Fruit fly (Drosophila melanogaster) whole organism, pupa: Measurements from ENCODE around the gene CG3566.

Experiments
- CG10348 ChIP-seq: fragments of 200-800 bp; sonication (Bioruptor generic); IDR thresholded peaks from 2 replicates; pipeline ENCODE4 v1.3.6; 2022; ENCODE audit warnings: missing biosample characterization, missing genetic modification characterization
- CG12605 ChIP-seq: fragments of 200-800 bp; sonication (Bioruptor generic); IDR thresholded peaks from 2 replicates; pipeline ENCODE4 v1.3.6; 2022; ENCODE audit warnings: missing biosample characterization, missing genetic modification characterization
- CG13204 ChIP-seq: fragments of 200-800 bp; sonication (Bioruptor generic); optimal IDR thresholded peaks from 2 replicates; lab custom pipeline; 2018; ENCODE audit warnings: missing biosample characterization, mild to moderate bottlenecking, missing genetic modification characterization, moderate library complexity
- CG14655 ChIP-seq: fragments of 200-800 bp; sonication (Bioruptor generic); optimal IDR thresholded peaks from 3 replicates; lab custom pipeline; 2017; ENCODE audit warnings: mild to moderate bottlenecking, missing biosample characterization, missing genetic modification reagents, missing genetic modification characterization
- CG15710 ChIP-seq: fragments of 200-800 bp; sonication (Bioruptor generic); optimal IDR thresholded peaks from 2 replicates; lab custom pipeline; 2018; ENCODE audit warnings: missing biosample characterization, mild to moderate bottlenecking, missing genetic modification characterization, moderate library complexity
- CG17806 ChIP-seq: fragments of 200-800 bp; sonication (Bioruptor generic); optimal IDR thresholded peaks from 2 replicates; lab custom pipeline; 2018; ENCODE audit warnings: missing biosample characterization, mild to moderate bottlenecking, missing genetic modification characterization, moderate library complexity
- CG32121 ChIP-seq: fragments of 200-800 bp; sonication (Bioruptor generic); IDR thresholded peaks from 2 replicates; pipeline ENCODE4 v1.3.6; 2022; ENCODE audit warnings: missing biosample characterization, missing genetic modification characterization
- CG34367 ChIP-seq: fragments of 200-800 bp; sonication (Bioruptor generic); optimal IDR thresholded peaks from 2 replicates; lab custom pipeline; 2018; ENCODE audit warnings: missing biosample characterization, mild to moderate bottlenecking, missing genetic modification characterization
- CG4496 ChIP-seq: fragments of 200-800 bp; sonication (Bioruptor generic); IDR thresholded peaks from 3 replicates; pipeline ENCODE4 v1.3.6; 2022; ENCODE audit warnings: missing biosample characterization, missing genetic modification characterization
- CG8159 ChIP-seq: fragments of 200-800 bp; sonication (Bioruptor generic); optimal IDR thresholded peaks from 3 replicates; lab custom pipeline; 2018; ENCODE audit warnings: missing biosample characterization, mild to moderate bottlenecking, missing genetic modification characterization, moderate library complexity
- CG8301 ChIP-seq: fragments of 200-800 bp; sonication (Bioruptor generic); optimal IDR thresholded peaks from 2 replicates; lab custom pipeline; 2018; ENCODE audit warnings: missing biosample characterization, mild to moderate bottlenecking, missing genetic modification characterization
- CG9948 ChIP-seq: fragments of 200-800 bp; sonication (Bioruptor generic); optimal IDR thresholded peaks from 2 replicates; lab custom pipeline; 2018; ENCODE audit warnings: missing biosample characterization, mild to moderate bottlenecking, missing genetic modification characterization, moderate library complexity
- D1 ChIP-seq: fragments of 200-800 bp; sonication (Bioruptor generic); optimal IDR thresholded peaks from 2 replicates; lab custom pipeline; 2018; ENCODE audit warnings: missing biosample characterization, mild to moderate bottlenecking, missing genetic modification characterization, moderate library complexity
- Ets98B ChIP-seq: fragments of 200-800 bp; sonication (Bioruptor generic); IDR thresholded peaks from 2 replicates; pipeline ENCODE4 v1.3.6; 2022; ENCODE audit warnings: missing biosample characterization, missing genetic modification characterization
- Pif1A ChIP-seq: fragments of 200-800 bp; sonication (Bioruptor generic); optimal IDR thresholded peaks from 3 replicates; lab custom pipeline; 2016; ENCODE audit warnings: missing biosample characterization, missing genetic modification characterization
- Pif1B ChIP-seq: fragments of 200-800 bp; sonication (Bioruptor generic); optimal IDR thresholded peaks from 3 replicates; lab custom pipeline; 2016; ENCODE audit warnings: missing biosample characterization, missing genetic modification characterization
- Snoo ChIP-seq: fragments of 200-800 bp; sonication (Bioruptor generic); optimal IDR thresholded peaks from 3 replicates; lab custom pipeline; 2017; ENCODE audit warnings: missing biosample characterization, mild to moderate bottlenecking, missing genetic modification characterization, inconsistent platforms
- fd96Ca ChIP-seq: fragments of 200-800 bp; sonication (Bioruptor generic); IDR thresholded peaks from 3 replicates; pipeline ENCODE4 v1.3.6; 2022; ENCODE audit warnings: missing biosample characterization, missing genetic modification characterization
- gl ChIP-seq: fragments of 200-800 bp; sonication (Bioruptor generic); optimal IDR thresholded peaks from 2 replicates; lab custom pipeline; 2018; ENCODE audit warnings: missing biosample characterization, mild to moderate bottlenecking, missing genetic modification characterization
- rn ChIP-seq: fragments of 200-800 bp; sonication (Bioruptor generic); IDR thresholded peaks from 2 replicates; pipeline ENCODE4 v1.3.6; 2022; ENCODE audit warnings: missing biosample characterization, missing genetic modification characterization

Gene CG3566

dm6 chrX:6259696-6260095, 16.8 kb downstream of the CG3566 start:
- TF ChIP-seq CG9948 (tag; lab: Kevin White, UChicago) (no peak), rn (GFP tag; lab: Robert Waterston, UW) (no peak), fd96Ca (GFP tag; lab: Robert Waterston, UW) (no peak), CG15710 (tag; lab: Kevin White, UChicago) (no peak), CG14655 (GFP tag; lab: Kevin White, UChicago) (no peak), CG13204 (GFP tag; lab: Kevin White, UChicago) (no peak), Pif1A (GFP tag; lab: Kevin White, UChicago) (no peak), CG32121 (GFP tag; lab: Robert Waterston, UW) (no peak), CG8159 (no peak)

- TF ChIP-seq CG9948 (tag; lab: Kevin White, UChicago) (no peak), Pif1B (GFP tag; lab: Kevin White, UChicago) (peak; percentile 6), rn (GFP tag; lab: Robert Waterston, UW) (no peak), CG15710 (tag; lab: Kevin White, UChicago) (peak; percentile 11)
- TF ChIP-seq, all 21 proteins: peak for 2
Observed at dm6 chrX:6255414-6255915, 21.1 kb downstream of the CG3566 start, which contains the start of the genes Rbcn-3A and Spx. TSS of gene Rbcn-3A (minus strand) at chrX:6255487. TSS of gene Spx (plus strand) at chrX:6255822.

dm6 chrX:6254617-6255349, 21.7 kb downstream of the CG3566 start:
- no peak for TF ChIP-seq CG32121 (GFP tag; lab: Robert Waterston, UW)
- no peak for TF ChIP-seq CG17806
- 0 out of 3 replicates have a peak, but pooled peaks have one; percentile 29 for TF ChIP-seq fd96Ca (GFP tag; lab: Robert Waterston, UW)
- no peak for TF ChIP-seq CG9948 (tag; lab: Kevin White, UChicago)
- no peak for TF ChIP-seq CG13204 (GFP tag; lab: Kevin White, UChicago)
- no peak for TF ChIP-seq Pif1A (GFP tag; lab: Kevin White, UChicago)
- TF ChIP-seq rn (GFP tag; lab: Robert Waterston, UW): no peak
- no peak for TF ChIP-seq CG10348
- TF ChIP-seq CG15710 (tag; lab: Kevin White, UChicago): no peak
- 0 out of 3 replicates have a peak, but pooled peaks have one; percentile 34 for TF ChIP-seq CG4496 (GFP tag; lab: Robert Waterston, UW)
- TF ChIP-seq Snoo (tag; lab: Kevin White, UChicago): no peak
- TF ChIP-seq CG14655 (GFP tag; lab: Kevin White, UChicago): no peak
- no peak for TF ChIP-seq Ets98B (GFP tag; lab: Robert Waterston, UW)
- no peak for TF ChIP-seq D1 (tag; lab: Kevin White, UChicago)
- TF ChIP-seq CG8159: no peak
- TF ChIP-seq CG8301 (tag; lab: Kevin White, UChicago): no peak
- no peak for TF ChIP-seq CG34367 (tag; lab: Kevin White, UChicago)
- TF ChIP-seq CG12605 (GFP tag; lab: Robert Waterston, UW): no peak

dm6 chrX:6253701-6254100, 22.8 kb downstream of the CG3566 start:
- no peak for TF ChIP-seq D1 (tag; lab: Kevin White, UChicago)
- TF ChIP-seq CG32121 (GFP tag; lab: Robert Waterston, UW): no peak
- TF ChIP-seq CG15710 (tag; lab: Kevin White, UChicago): no peak
- no peak for TF ChIP-seq CG34367 (tag; lab: Kevin White, UChicago)
- TF ChIP-seq CG17806: no peak
- no peak for TF ChIP-seq CG8159
- TF ChIP-seq fd96Ca (GFP tag; lab: Robert Waterston, UW): no peak
- no peak for TF ChIP-seq CG4496 (GFP tag; lab: Robert Waterston, UW)
- no peak for TF ChIP-seq Pif1A (GFP tag; lab: Kevin White, UChicago)
- TF ChIP-seq CG13204 (GFP tag; lab: Kevin White, UChicago): no peak
- no peak for TF ChIP-seq gl (tag; lab: Kevin White, UChicago)
- no peak for TF ChIP-seq rn (GFP tag; lab: Robert Waterston, UW)
- TF ChIP-seq CG9948 (tag; lab: Kevin White, UChicago): no peak
- TF ChIP-seq Pif1B (GFP tag; lab: Kevin White, UChicago): no peak

dm6 chrX:6252897-6253540, 23.5 kb downstream of the CG3566 start:
- TF ChIP-seq CG34367 (tag; lab: Kevin White, UChicago) (no peak), CG8301 (tag; lab: Kevin White, UChicago) (no peak), CG4496 (GFP tag; lab: Robert Waterston, UW) (no peak), Pif1B (GFP tag; lab: Kevin White, UChicago) (no peak), CG9948 (tag; lab: Kevin White, UChicago) (no peak), D1 (tag; lab: Kevin White, UChicago) (no peak), fd96Ca (GFP tag; lab: Robert Waterston, UW) (no peak), gl (tag; lab: Kevin White, UChicago) (no peak), CG12605 (GFP tag; lab: Robert Waterston, UW) (no peak), rn (GFP tag; lab: Robert Waterston, UW) (no peak), CG32121 (GFP tag; lab: Robert Waterston, UW) (no peak), Pif1A (GFP tag; lab: Kevin White, UChicago) (no peak), CG14655 (GFP tag; lab: Kevin White, UChicago) (no peak), CG10348 (no peak), Ets98B (GFP tag; lab: Robert Waterston, UW) (no peak), CG15710 (tag; lab: Kevin White, UChicago) (no peak), CG17806 (no peak)
